Fruit fly (Drosophila melanogaster) whole organism, embryonic: ENCODE results near the gene TTLL4B.
A peak's percentile ranks its signal among the peaks of the same experiment; 100 is the strongest.

Experiments
- Awh ChIP-seq: fragments of 200-800 bp; sonication (Bioruptor generic); IDR thresholded peaks from 2 replicates; pipeline ENCODE4, ENCODE4 v1.3.6; 2022; ENCODE audit warnings: missing biosample characterization, missing genetic modification characterization
- CG10267 ChIP-seq: fragments of 200-800 bp; sonication (Bioruptor generic); optimal IDR thresholded peaks from 2 replicates; lab custom pipeline; 2018; ENCODE audit warnings: missing biosample characterization, mild to moderate bottlenecking, missing genetic modification characterization, moderate library complexity
- CG10366 ChIP-seq: fragments of 200-800 bp; sonication (Bioruptor generic); IDR thresholded peaks from 2 replicates; pipeline ENCODE4 v1.3.6; 2022; ENCODE audit warnings: missing biosample characterization, missing genetic modification characterization
- CG12104 ChIP-seq: fragments of 200-800 bp; sonication (Bioruptor generic); optimal IDR thresholded peaks from 3 replicates; lab custom pipeline; 2016; ENCODE audit warnings: missing biosample characterization, missing genetic modification characterization
- CG1233 ChIP-seq: fragments of 200-800 bp; sonication (Bioruptor generic); optimal IDR thresholded peaks from 4 replicates; lab custom pipeline; 2018; ENCODE audit warnings: missing biosample characterization, mild to moderate bottlenecking, missing genetic modification characterization
- CG13424 ChIP-seq: fragments of 200-800 bp; sonication (Bioruptor generic); optimal IDR thresholded peaks from 2 replicates; lab custom pipeline; 2019; ENCODE audit warnings: missing biosample characterization, mild to moderate bottlenecking, missing genetic modification characterization, moderate library complexity
- CG13775 ChIP-seq: fragments of 200-800 bp; sonication (Bioruptor generic); optimal IDR thresholded peaks from 3 replicates; lab custom pipeline; 2017; ENCODE audit warnings: missing biosample characterization, mild to moderate bottlenecking, missing genetic modification characterization
- CG1647 ChIP-seq: fragments of 200-800 bp; sonication (Bioruptor generic); optimal IDR thresholded peaks from 3 replicates; lab custom pipeline; 2016; ENCODE audit warnings: missing biosample characterization, missing genetic modification characterization
- CG17359 ChIP-seq: fragments of 200-800 bp; sonication (Bioruptor generic); optimal IDR thresholded peaks from 3 replicates; lab custom pipeline; 2018; ENCODE audit warnings: missing biosample characterization, mild to moderate bottlenecking, missing genetic modification characterization, moderate library complexity
- CG18262 ChIP-seq: fragments of 200-800 bp; optimal IDR thresholded peaks from 3 replicates; lab custom pipeline; 2019; ENCODE audit warnings: missing biosample characterization, mild to moderate bottlenecking, missing genetic modification characterization, moderate library complexity
- CG18476 ChIP-seq: fragments of 200-800 bp; sonication (Bioruptor generic); optimal IDR thresholded peaks from 2 replicates; lab custom pipeline; 2016; ENCODE audit warnings: missing biosample characterization, mild to moderate bottlenecking, missing genetic modification characterization
- CG2678 ChIP-seq: fragments of 200-800 bp; sonication (Bioruptor generic); optimal IDR thresholded peaks from 3 replicates; lab custom pipeline; 2019; ENCODE audit warnings: missing biosample characterization, mild to moderate bottlenecking, missing genetic modification characterization, moderate library complexity
- CG2712 ChIP-seq: fragments of 200-800 bp; optimal IDR thresholded peaks from 3 replicates; lab custom pipeline; 2019; ENCODE audit warnings: missing biosample characterization, mild to moderate bottlenecking, missing genetic modification characterization, moderate library complexity
- CG30431 ChIP-seq: fragments of 200-800 bp; sonication (Bioruptor generic); optimal IDR thresholded peaks from 2 replicates; lab custom pipeline; 2017; ENCODE audit warnings: missing biosample characterization, missing genetic modification characterization
- CG32772 ChIP-seq: fragments of 200-800 bp; sonication (Bioruptor generic); IDR thresholded peaks from 2 replicates; pipeline ENCODE4 v1.3.6; 2022; ENCODE audit warnings: missing biosample characterization, missing genetic modification characterization
- CG3838 ChIP-seq: fragments of 200-800 bp; sonication (Bioruptor generic); optimal IDR thresholded peaks from 3 replicates; lab custom pipeline; 2016; ENCODE audit warnings: missing biosample characterization, missing genetic modification characterization
- CG4328 ChIP-seq: fragments of 200-800 bp; sonication (Bioruptor generic); optimal IDR thresholded peaks from 3 replicates; lab custom pipeline; 2017; ENCODE audit warnings: missing biosample characterization, missing genetic modification reagents, missing genetic modification characterization
- CG6175 ChIP-seq: fragments of 200-800 bp; sonication (Bioruptor generic); IDR thresholded peaks from 3 replicates; pipeline ENCODE4 v1.3.6; 2022; ENCODE audit warnings: missing biosample characterization, missing genetic modification characterization
- CG7372 ChIP-seq: fragments of 200-800 bp; sonication (Bioruptor generic); IDR thresholded peaks from 2 replicates; pipeline ENCODE4 v1.3.6; 2022; ENCODE audit warnings: missing biosample characterization, missing genetic modification characterization
- CG7839 ChIP-seq: fragments of 200-800 bp; sonication (Bioruptor generic); optimal IDR thresholded peaks from 3 replicates; lab custom pipeline; 2018; ENCODE audit warnings: missing biosample characterization, mild to moderate bottlenecking, missing genetic modification characterization, moderate library complexity
- CG7928 ChIP-seq: fragments of 200-800 bp; sonication (Bioruptor generic); optimal IDR thresholded peaks from 2 replicates; lab custom pipeline; 2017; ENCODE audit warnings: missing biosample characterization, mild to moderate bottlenecking, missing genetic modification characterization
- CG8478 ChIP-seq: fragments of >200 bp; optimal IDR thresholded peaks from 2 replicates; lab custom pipeline; 2018
- Dip3 ChIP-seq: fragments of 200-800 bp; sonication (Bioruptor generic); optimal IDR thresholded peaks from 3 replicates; lab custom pipeline; 2016; ENCODE audit warnings: missing biosample characterization, missing genetic modification characterization
- HLH3B ChIP-seq: fragments of 200-800 bp; sonication (Bioruptor generic); IDR thresholded peaks from 2 replicates; pipeline ENCODE4 v1.3.6; 2022; ENCODE audit warnings: missing biosample characterization, missing genetic modification characterization
- HmgZ ChIP-seq: fragments of 200-800 bp; sonication (Bioruptor generic); optimal IDR thresholded peaks from 2 replicates; lab custom pipeline; 2018; ENCODE audit warnings: missing biosample characterization, mild to moderate bottlenecking, missing genetic modification characterization
- Nf-YA ChIP-seq: fragments of 200-800 bp; sonication (Bioruptor generic); IDR thresholded peaks from 2 replicates; pipeline ENCODE4 v1.3.6; 2022; ENCODE audit warnings: missing biosample characterization, missing genetic modification characterization
- Opbp ChIP-seq: fragments of 200-800 bp; sonication (Bioruptor generic); IDR thresholded peaks from 3 replicates; pipeline ENCODE4 v1.3.6; 2022; ENCODE audit warnings: missing biosample characterization, missing genetic modification characterization; ENCODE audit not compliant: partially characterized antibody
- Sox100B ChIP-seq: fragments of 200-800 bp; sonication (Bioruptor generic); optimal IDR thresholded peaks from 3 replicates; lab custom pipeline; 2018; ENCODE audit warnings: missing biosample characterization, mild to moderate bottlenecking, missing genetic modification characterization
- Xbp1 ChIP-seq: fragments of 200-800 bp; sonication (Bioruptor generic); optimal IDR thresholded peaks from 3 replicates; lab custom pipeline; 2016; ENCODE audit warnings: missing biosample characterization, mild to moderate bottlenecking, missing genetic modification characterization
- ara ChIP-seq: fragments of 200-800 bp; sonication (Bioruptor generic); IDR thresholded peaks from 2 replicates; pipeline ENCODE4 v1.3.6; 2022; ENCODE audit warnings: missing biosample characterization, missing genetic modification characterization
- cato ChIP-seq: fragments of 200-800 bp; sonication (Bioruptor generic); optimal IDR thresholded peaks from 2 replicates; lab custom pipeline; 2016; ENCODE audit warnings: missing biosample characterization, missing genetic modification characterization, borderline replicate concordance
- ci ChIP-seq: fragments of 200-800 bp; sonication (Bioruptor generic); IDR thresholded peaks from 3 replicates; pipeline ENCODE4 v1.3.6; 2022; ENCODE audit warnings: missing biosample characterization, missing genetic modification characterization
- croc ChIP-seq: fragments of 200-800 bp; sonication (Bioruptor generic); conservative IDR thresholded peaks from 3 replicates; pipeline ENCODE4 v1.3.6; 2022; ENCODE audit warnings: missing biosample characterization, missing genetic modification characterization
- dm ChIP-seq: fragments of 200-800 bp; sonication (Bioruptor generic); optimal IDR thresholded peaks from 3 replicates; lab custom pipeline; 2016; ENCODE audit warnings: missing biosample characterization, missing genetic modification characterization
- dmrt11E ChIP-seq: fragments of 200-800 bp; sonication (Bioruptor generic); optimal IDR thresholded peaks from 3 replicates; lab custom pipeline; 2018; ENCODE audit warnings: missing biosample characterization, mild to moderate bottlenecking, missing genetic modification characterization, moderate library complexity
- dpn ChIP-seq, 2 experiments: fragments of 200-800 bp; sonication (Bioruptor generic); optimal IDR thresholded peaks; 3 replicates each; lab custom pipeline; 2016; ENCODE audit warnings: missing biosample characterization in 2 of 2, missing genetic modification characterization in 2 of 2
- gce ChIP-seq: fragments of 200-800 bp; sonication (Bioruptor generic); IDR thresholded peaks from 3 replicates; pipeline ENCODE4 v1.3.6; 2022; ENCODE audit warnings: missing biosample characterization, missing genetic modification characterization
- gcm2 ChIP-seq: fragments of 200-800 bp; sonication (Bioruptor generic); optimal IDR thresholded peaks from 2 replicates; lab custom pipeline; 2016; ENCODE audit warnings: missing biosample characterization, missing genetic modification characterization
- grn ChIP-seq: fragments of 200-800 bp; sonication (Bioruptor generic); optimal IDR thresholded peaks from 3 replicates; lab custom pipeline; 2017; ENCODE audit warnings: missing biosample characterization, missing genetic modification characterization
- gsb ChIP-seq: fragments of 200-800 bp; sonication (Bioruptor generic); IDR thresholded peaks from 2 replicates; pipeline ENCODE4 v1.3.6; 2022; ENCODE audit warnings: missing biosample characterization, missing genetic modification characterization
- gt ChIP-seq: fragments of 200-800 bp; sonication (Bioruptor generic); IDR thresholded peaks from 2 replicates; pipeline ENCODE4 v1.3.6; 2022; ENCODE audit warnings: missing biosample characterization, missing genetic modification characterization
- lov ChIP-seq, 2 experiments: fragments of 200-800 bp in 1 of 2; fragments of >200 bp in 1 of 2; sonication (Bioruptor generic) in 1 of 2; IDR thresholded peaks in 1 of 2; optimal IDR thresholded peaks in 1 of 2; 2 replicates in 1 of 2; 3 replicates in 1 of 2; pipeline versions ENCODE4 v1.3.6 to Lab custom; 2017 to 2022; ENCODE audit warnings: missing biosample characterization in 1 of 2, missing genetic modification characterization in 1 of 2
- org-1 ChIP-seq: fragments of 200-800 bp; sonication (Bioruptor generic); optimal IDR thresholded peaks from 2 replicates; lab custom pipeline; 2017; ENCODE audit warnings: missing biosample characterization, missing genetic modification characterization
- p53 ChIP-seq: fragments of 200-800 bp; sonication (Bioruptor generic); optimal IDR thresholded peaks from 2 replicates; lab custom pipeline; 2016; ENCODE audit warnings: missing biosample characterization, missing genetic modification characterization
- pb ChIP-seq: fragments of 200-800 bp; sonication (Bioruptor generic); optimal IDR thresholded peaks from 3 replicates; lab custom pipeline; 2016; ENCODE audit warnings: missing biosample characterization, missing genetic modification characterization
- pnt ChIP-seq: fragments of 200-800 bp; sonication (Bioruptor generic); optimal IDR thresholded peaks from 3 replicates; lab custom pipeline; 2016; ENCODE audit warnings: missing biosample characterization, missing genetic modification characterization
- ranshi ChIP-seq: fragments of 200-800 bp; sonication (Bioruptor generic); IDR thresholded peaks from 2 replicates; pipeline ENCODE4 v1.3.6; 2022; ENCODE audit warnings: missing biosample characterization, missing genetic modification characterization
- ro ChIP-seq: fragments of 200-800 bp; sonication (Bioruptor generic); IDR thresholded peaks from 2 replicates; pipeline ENCODE4 v1.3.6; 2022; ENCODE audit warnings: missing biosample characterization, missing genetic modification characterization
- sna ChIP-seq: fragments of 200-800 bp; sonication (Bioruptor generic); IDR thresholded peaks from 2 replicates; pipeline ENCODE4 v1.3.6; 2022; ENCODE audit warnings: missing biosample characterization, missing genetic modification characterization; ENCODE audit not compliant: partially characterized antibody
- tio ChIP-seq: fragments of 200-800 bp; sonication (Bioruptor generic); optimal IDR thresholded peaks from 2 replicates; lab custom pipeline; 2017; ENCODE audit warnings: missing biosample characterization, missing genetic modification characterization, inconsistent platforms
- wdn ChIP-seq: fragments of 200-800 bp; sonication (Bioruptor generic); IDR thresholded peaks from 2 replicates; pipeline ENCODE4 v1.3.6; 2022; ENCODE audit warnings: missing biosample characterization, missing genetic modification characterization
- wek ChIP-seq: fragments of 200-800 bp; sonication (Bioruptor generic); optimal IDR thresholded peaks from 3 replicates; lab custom pipeline; 2018; ENCODE audit warnings: missing biosample characterization, mild to moderate bottlenecking, missing genetic modification characterization, moderate library complexity

TTLL4B gene

dm6 chr2L:3840975-3841374 lies 21.5 kb upstream of the TTLL4B start (continued):
- peak; percentile 38 for TF ChIP-seq CG13424 (tag; lab: Kevin White, UChicago)
- TF ChIP-seq Dip3 (GFP tag; lab: Kevin White, UChicago): no peak
- no peak for TF ChIP-seq gsb
- no peak for TF ChIP-seq HmgZ (tag; lab: Kevin White, UChicago)
- TF ChIP-seq dm (GFP tag; lab: Kevin White, UChicago): no peak
- TF ChIP-seq wdn: no peak
- TF ChIP-seq Opbp (GFP tag; lab: Robert Waterston, UW): no peak
- 0 out of 2 replicates have a peak, but pooled peaks have one; percentile 19 for TF ChIP-seq CG32772 (GFP tag; lab: Robert Waterston, UW)
- peak in 1 of 2 experiments; percentile 11 for TF ChIP-seq dpn (GFP tag; optimal IDR thresholded peaks at IDR 0.05; lab: Kevin White, UChicago)
- TF ChIP-seq sna (GFP tag; lab: Robert Waterston, UW): no peak
- TF ChIP-seq Sox100B (GFP tag; lab: Kevin White, UChicago): no peak
- no peak for TF ChIP-seq gcm2 (GFP tag; lab: Kevin White, UChicago)
- peak; percentile 17 for TF ChIP-seq cato (GFP tag; lab: Kevin White, UChicago)
- no peak for TF ChIP-seq grn (GFP tag; lab: Kevin White, UChicago)
- no peak for TF ChIP-seq CG12104 (GFP tag; lab: Kevin White, UChicago)
- TF ChIP-seq pb (GFP tag; lab: Kevin White, UChicago): no peak
- TF ChIP-seq tio: no peak
- no peak for TF ChIP-seq CG7928
- TF ChIP-seq pnt (GFP tag; lab: Kevin White, UChicago): peak; percentile 8
- no peak for TF ChIP-seq CG6175
- TF ChIP-seq CG2678 (tag; lab: Kevin White, UChicago): no peak
- no peak for TF ChIP-seq ro (GFP tag; lab: Robert Waterston, UW)
- no peak for TF ChIP-seq CG4328 (GFP tag; lab: Kevin White, UChicago)
- TF ChIP-seq CG10267: peak; percentile 32
- peak; percentile 31; the same call in 1 of the 3 replicates for TF ChIP-seq croc (GFP tag; lab: Robert Waterston, UW)
- peak; percentile 14 for TF ChIP-seq CG13775 (GFP tag; lab: Kevin White, UChicago)
- TF ChIP-seq org-1 (GFP tag; lab: Kevin White, UChicago): no peak
- no peak for TF ChIP-seq gt (GFP tag; lab: Robert Waterston, UW)
- 0 out of 2 replicates have a peak, but pooled peaks have one; percentile 14 for TF ChIP-seq Awh (GFP tag; lab: Robert Waterston, UW)
- peak; percentile 42 for TF ChIP-seq CG7839 (tag; lab: Kevin White, UChicago)
- TF ChIP-seq ranshi (GFP tag; lab: Robert Waterston, UW): peak; percentile 26; the same call in 1 of the 2 replicates
- TF ChIP-seq ara (GFP tag; lab: Robert Waterston, UW): peak; percentile 81
- TF ChIP-seq ci (GFP tag; lab: Robert Waterston, UW): 0 out of 3 replicates have a peak, but pooled peaks have one; percentile 40
- no peak for TF ChIP-seq CG18476 (GFP tag; lab: Kevin White, UChicago)
- no peak for TF ChIP-seq HLH3B (GFP tag; lab: Robert Waterston, UW)
- no peak for TF ChIP-seq p53 (GFP tag; lab: Kevin White, UChicago)
- peak; percentile 57 for TF ChIP-seq CG10366 (GFP tag; lab: Robert Waterston, UW)
- TF ChIP-seq CG1233: no peak
- no peak for TF ChIP-seq Nf-YA (GFP tag; lab: Robert Waterston, UW)
- no peak for TF ChIP-seq wek (GFP tag; lab: Kevin White, UChicago)
- peak; percentile 61 for TF ChIP-seq CG18262 (tag; lab: Kevin White, UChicago)
- no peak for TF ChIP-seq gce
- no peak for TF ChIP-seq CG3838 (GFP tag; lab: Kevin White, UChicago)
- TF ChIP-seq Xbp1 (GFP tag; lab: Kevin White, UChicago): peak; percentile 20
- no peak for TF ChIP-seq lov (optimal IDR thresholded peaks at IDR 0.05; lab: Kevin White, UChicago)
- peak; percentile 71; the same call in 1 of the 3 replicates for TF ChIP-seq lov (GFP tag; IDR thresholded peaks at IDR 0.05; lab: Robert Waterston, UW)
- peak; percentile 76 for TF ChIP-seq dmrt11E (tag; lab: Kevin White, UChicago)
- TF ChIP-seq CG1647: no peak
- TF ChIP-seq CG30431: peak; percentile 32
- TF ChIP-seq CG2712 (tag; lab: Kevin White, UChicago): peak; percentile 62
- no peak for TF ChIP-seq CG17359 (tag; lab: Kevin White, UChicago)
- TF ChIP-seq CG8478: no peak
- TF ChIP-seq CG7372 (GFP tag; lab: Robert Waterston, UW): no peak
